Worm (Caenorhabditis elegans): ENCODE data around the gene csa-1.

DNA sequence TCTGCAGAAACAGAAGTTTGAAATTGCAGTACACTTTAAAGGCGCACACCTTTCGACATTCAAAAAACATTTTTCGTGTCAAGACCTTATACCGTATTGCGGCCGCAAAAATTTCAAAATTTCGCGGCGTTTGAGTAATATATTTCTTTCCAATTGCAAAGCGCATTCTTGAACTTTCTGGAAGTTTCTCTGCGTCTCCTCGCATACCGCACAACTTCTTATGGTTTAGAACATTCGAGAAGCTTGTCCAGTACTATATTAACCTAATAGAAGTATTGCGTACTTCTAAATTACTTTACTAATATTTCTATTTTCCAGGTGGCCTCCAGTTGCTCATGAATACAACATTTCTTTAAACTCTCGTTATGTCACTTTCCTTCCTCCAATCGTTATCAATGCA, 17.1 kb upstream of the csa-1 start:
- TF ChIP-seq ama-1 (optimal IDR thresholded peaks at IDR 0.05) (no peak), snu-23 (GFP tag; optimal IDR thresholded peaks at IDR 0.05) (no peak), unc-62 (GFP tag; optimal IDR thresholded peaks at IDR 0.05) (no peak), hpl-2 (GFP tag; optimal IDR thresholded peaks at IDR 0.05) (no peak), pqm-1 (tag; optimal IDR thresholded peaks at IDR 0.05) (no peak), lin-39 (tag; optimal IDR thresholded peaks at IDR 0.05) (no peak), mdl-1 (tag; optimal IDR thresholded peaks at IDR 0.05) (no peak)

Data from whole organism, L1 larva.